Fruit fly (Drosophila melanogaster) whole organism, embryonic: ENCODE results near the gene HDAC4.

Source experiments
- Aef1 ChIP-seq: fragments of 200-800 bp; sonication (Bioruptor generic); IDR thresholded peaks from 3 replicates; pipeline ENCODE4 v1.3.6; 2022; ENCODE audit warnings: missing biosample characterization, missing genetic modification characterization
- B-H2 ChIP-seq: fragments of 200-800 bp; sonication (Bioruptor generic); optimal IDR thresholded peaks from 2 replicates; lab custom pipeline; 2018; ENCODE audit warnings: missing biosample characterization, mild to moderate bottlenecking, missing genetic modification characterization
- BEAF-32 ChIP-seq: fragments of 200-800 bp; sonication (Bioruptor generic); optimal IDR thresholded peaks from 3 replicates; lab custom pipeline; 2017; ENCODE audit warnings: missing biosample characterization, missing genetic modification characterization, mild to moderate bottlenecking, moderate library complexity, missing genetic modification reagents
- CG10565 ChIP-seq: fragments of 200-800 bp; sonication (Bioruptor generic); optimal IDR thresholded peaks from 3 replicates; lab custom pipeline; 2016; ENCODE audit warnings: missing biosample characterization, mild to moderate bottlenecking, missing genetic modification characterization
- CG12391 ChIP-seq: fragments of 200-800 bp; sonication (Bioruptor generic); optimal IDR thresholded peaks from 3 replicates; lab custom pipeline; 2018; ENCODE audit warnings: missing biosample characterization, mild to moderate bottlenecking, missing genetic modification characterization, moderate library complexity
- CG14050 ChIP-seq: fragments of 200-800 bp; sonication (Bioruptor generic); IDR thresholded peaks from 3 replicates; pipeline ENCODE4 v1.3.6; 2022; ENCODE audit warnings: missing biosample characterization, missing genetic modification characterization
- CG17359 ChIP-seq: fragments of 200-800 bp; sonication (Bioruptor generic); optimal IDR thresholded peaks from 3 replicates; lab custom pipeline; 2018; ENCODE audit warnings: missing biosample characterization, mild to moderate bottlenecking, missing genetic modification characterization, moderate library complexity
- CG17912 ChIP-seq: fragments of 200-800 bp; sonication (Bioruptor generic); optimal IDR thresholded peaks from 2 replicates; lab custom pipeline; 2018; ENCODE audit warnings: missing biosample characterization, mild to moderate bottlenecking, missing genetic modification characterization
- CG18476 ChIP-seq: fragments of 200-800 bp; sonication (Bioruptor generic); optimal IDR thresholded peaks from 2 replicates; lab custom pipeline; 2016; ENCODE audit warnings: missing biosample characterization, mild to moderate bottlenecking, missing genetic modification characterization
- CG30403 ChIP-seq: fragments of 200-800 bp; sonication (Bioruptor generic); optimal IDR thresholded peaks from 3 replicates; lab custom pipeline; 2016; ENCODE audit warnings: missing biosample characterization, missing genetic modification characterization
- CG3281 ChIP-seq: fragments of 200-800 bp; sonication (Bioruptor generic); optimal IDR thresholded peaks from 3 replicates; lab custom pipeline; 2017; ENCODE audit warnings: missing biosample characterization, mild to moderate bottlenecking, missing genetic modification characterization
- CG34376 ChIP-seq: fragments of 200-800 bp; sonication (Bioruptor generic); optimal IDR thresholded peaks from 2 replicates; lab custom pipeline; 2018; ENCODE audit warnings: missing biosample characterization, mild to moderate bottlenecking, missing genetic modification characterization
- CG3847 ChIP-seq: fragments of 200-800 bp; sonication (Bioruptor generic); IDR thresholded peaks from 2 replicates; pipeline ENCODE4 v1.3.6; 2022; ENCODE audit warnings: missing biosample characterization, missing genetic modification characterization
- CG4328 ChIP-seq: fragments of 200-800 bp; sonication (Bioruptor generic); optimal IDR thresholded peaks from 3 replicates; lab custom pipeline; 2017; ENCODE audit warnings: missing biosample characterization, missing genetic modification reagents, missing genetic modification characterization
- CG5953 ChIP-seq: fragments of 200-800 bp; sonication (Bioruptor generic); IDR thresholded peaks from 2 replicates; pipeline ENCODE4 v1.3.6; 2022; ENCODE audit warnings: missing biosample characterization, missing genetic modification characterization
- CG6175 ChIP-seq: fragments of 200-800 bp; sonication (Bioruptor generic); IDR thresholded peaks from 3 replicates; pipeline ENCODE4 v1.3.6; 2022; ENCODE audit warnings: missing biosample characterization, missing genetic modification characterization
- CG7556 ChIP-seq: fragments of 200-800 bp; sonication (Bioruptor generic); optimal IDR thresholded peaks from 2 replicates; lab custom pipeline; 2017; ENCODE audit warnings: missing biosample characterization, mild to moderate bottlenecking, missing genetic modification characterization
- CG7839 ChIP-seq: fragments of 200-800 bp; sonication (Bioruptor generic); optimal IDR thresholded peaks from 3 replicates; lab custom pipeline; 2018; ENCODE audit warnings: missing biosample characterization, mild to moderate bottlenecking, missing genetic modification characterization, moderate library complexity
- CG9797 ChIP-seq: fragments of 200-800 bp; sonication (Bioruptor generic); optimal IDR thresholded peaks from 3 replicates; lab custom pipeline; 2018; ENCODE audit warnings: missing biosample characterization, mild to moderate bottlenecking, missing genetic modification characterization
- Dip2 ChIP-seq: fragments of 200-800 bp; sonication (Bioruptor generic); IDR thresholded peaks from 2 replicates; pipeline ENCODE4 v1.3.6; 2022; ENCODE audit warnings: missing biosample characterization, missing genetic modification characterization
- Dref ChIP-seq: fragments of 200-800 bp; sonication (Bioruptor generic); IDR thresholded peaks from 2 replicates; pipeline ENCODE4 v1.3.6; 2022; ENCODE audit warnings: missing biosample characterization, missing genetic modification characterization
- HmgZ ChIP-seq: fragments of 200-800 bp; sonication (Bioruptor generic); optimal IDR thresholded peaks from 2 replicates; lab custom pipeline; 2018; ENCODE audit warnings: missing biosample characterization, mild to moderate bottlenecking, missing genetic modification characterization
- Hmr ChIP-seq: fragments of 200-800 bp; sonication (Bioruptor generic); optimal IDR thresholded peaks from 3 replicates; lab custom pipeline; 2017; ENCODE audit warnings: mild to moderate bottlenecking, missing biosample characterization, missing genetic modification reagents, missing genetic modification characterization
- NC2β ChIP-seq: fragments of 200-800 bp; sonication (Bioruptor generic); optimal IDR thresholded peaks from 2 replicates; lab custom pipeline; 2016; ENCODE audit warnings: missing biosample characterization, missing genetic modification characterization
- Optix ChIP-seq: fragments of 200-800 bp; sonication (Bioruptor generic); IDR thresholded peaks from 3 replicates; pipeline ENCODE4 v1.3.6; 2022; ENCODE audit warnings: missing biosample characterization, missing genetic modification characterization
- Poxn ChIP-seq: fragments of 200-800 bp; sonication (Bioruptor generic); IDR thresholded peaks from 2 replicates; pipeline ENCODE4 v1.3.6; 2022; ENCODE audit warnings: missing biosample characterization, missing genetic modification characterization
- Ptx1 ChIP-seq: fragments of 200-800 bp; sonication (Bioruptor generic); IDR thresholded peaks from 2 replicates; pipeline ENCODE4 v1.3.6; 2022; ENCODE audit warnings: missing biosample characterization, missing genetic modification characterization
- Trl ChIP-seq, 3 experiments: fragments of >200 bp in 2 of 3; fragments of 200-800 bp in 1 of 3; sonication (Bioruptor generic) in 1 of 3; optimal IDR thresholded peaks; 2 replicates in 1 of 3; 3 replicates in 2 of 3; lab custom pipeline; 2016 to 2017; ENCODE audit warnings: missing biosample characterization in 1 of 3, missing genetic modification characterization in 1 of 3
- al ChIP-seq: fragments of 200-800 bp; sonication (Bioruptor generic); IDR thresholded peaks from 2 replicates; pipeline ENCODE4 v1.3.6; 2022; ENCODE audit warnings: missing biosample characterization, missing genetic modification characterization
- bbx ChIP-seq: fragments of 200-800 bp; sonication (Bioruptor generic); IDR thresholded peaks from 2 replicates; pipeline ENCODE4 v1.3.6; 2022; ENCODE audit warnings: missing biosample characterization, missing genetic modification characterization; ENCODE audit not compliant: partially characterized antibody
- chinmo ChIP-seq: fragments of 200-800 bp; sonication (Bioruptor generic); IDR thresholded peaks from 4 replicates; pipeline ENCODE4 v1.3.6; 2022; ENCODE audit warnings: missing biosample characterization, missing genetic modification characterization; ENCODE audit not compliant: partially characterized antibody
- crc ChIP-seq: fragments of 200-800 bp; sonication (Bioruptor generic); optimal IDR thresholded peaks from 2 replicates; lab custom pipeline; 2016; ENCODE audit warnings: missing biosample characterization, missing genetic modification characterization
- crol ChIP-seq: fragments of 200-800 bp; sonication (Bioruptor generic); IDR thresholded peaks from 2 replicates; pipeline ENCODE4 v1.3.6; 2022; ENCODE audit warnings: missing biosample characterization, missing genetic modification characterization
- disco-r ChIP-seq: fragments of 200-800 bp; sonication (Bioruptor generic); optimal IDR thresholded peaks from 2 replicates; lab custom pipeline; 2016; ENCODE audit warnings: missing biosample characterization, missing genetic modification characterization
- eve ChIP-seq, 2 experiments: fragments of >200 bp; optimal IDR thresholded peaks; 2 replicates each; lab custom pipeline; 2017; ENCODE audit warnings: missing biosample characterization in 2 of 2, missing genetic modification characterization in 2 of 2
- lov ChIP-seq, 2 experiments: fragments of 200-800 bp in 1 of 2; fragments of >200 bp in 1 of 2; sonication (Bioruptor generic) in 1 of 2; IDR thresholded peaks in 1 of 2; optimal IDR thresholded peaks in 1 of 2; 2 replicates in 1 of 2; 3 replicates in 1 of 2; pipeline versions ENCODE4 v1.3.6 to Lab custom; 2017 to 2022; ENCODE audit warnings: missing biosample characterization in 1 of 2, missing genetic modification characterization in 1 of 2
- mld ChIP-seq: fragments of 200-800 bp; sonication (Bioruptor generic); IDR thresholded peaks from 3 replicates; pipeline ENCODE4 v1.3.6; 2022; ENCODE audit warnings: missing biosample characterization, missing genetic modification characterization; ENCODE audit not compliant: partially characterized antibody
- pho ChIP-seq: fragments of 200-800 bp; sonication (Bioruptor generic); optimal IDR thresholded peaks from 2 replicates; lab custom pipeline; 2016; ENCODE audit warnings: missing biosample characterization, missing genetic modification characterization
- phol ChIP-seq: fragments of 200-800 bp; sonication (Bioruptor generic); optimal IDR thresholded peaks from 3 replicates; lab custom pipeline; 2018; ENCODE audit warnings: missing biosample characterization, mild to moderate bottlenecking, missing genetic modification characterization, moderate library complexity
- pzg ChIP-seq: fragments of 200-800 bp; sonication (Bioruptor generic); optimal IDR thresholded peaks from 3 replicates; lab custom pipeline; 2018; ENCODE audit warnings: missing biosample characterization, mild to moderate bottlenecking, missing genetic modification characterization, moderate library complexity
- row ChIP-seq: fragments of 200-800 bp; sonication (Bioruptor generic); IDR thresholded peaks from 3 replicates; pipeline ENCODE4 v1.3.6; 2022; ENCODE audit warnings: missing biosample characterization, missing genetic modification characterization
- seq ChIP-seq: fragments of 200-800 bp; sonication (Bioruptor generic); IDR thresholded peaks from 2 replicates; pipeline ENCODE4 v1.3.6; 2022; ENCODE audit warnings: missing biosample characterization, missing genetic modification characterization
- ssp ChIP-seq: fragments of 200-800 bp; sonication (Bioruptor generic); IDR thresholded peaks from 2 replicates; pipeline ENCODE4 v1.3.6; 2022; ENCODE audit warnings: missing biosample characterization, missing genetic modification characterization
- sug ChIP-seq: fragments of 200-800 bp; optimal IDR thresholded peaks from 2 replicates; lab custom pipeline; 2019; ENCODE audit warnings: missing biosample characterization, mild to moderate bottlenecking, missing genetic modification characterization, moderate library complexity
- tap ChIP-seq: fragments of 200-800 bp; optimal IDR thresholded peaks from 3 replicates; lab custom pipeline; 2019; ENCODE audit warnings: missing biosample characterization, mild to moderate bottlenecking, missing genetic modification characterization, moderate library complexity
- tup ChIP-seq: fragments of 200-800 bp; sonication (Bioruptor generic); optimal IDR thresholded peaks from 2 replicates; lab custom pipeline; 2016; ENCODE audit warnings: missing biosample characterization, mild to moderate bottlenecking, missing genetic modification characterization, moderate library complexity
- wor ChIP-seq: fragments of 200-800 bp; sonication (Bioruptor generic); IDR thresholded peaks from 2 replicates; pipeline ENCODE4 v1.3.6; 2022; ENCODE audit warnings: missing biosample characterization, missing genetic modification characterization
- z ChIP-seq: fragments of 200-800 bp; sonication (Bioruptor generic); IDR thresholded peaks from 3 replicates; pipeline ENCODE4 v1.3.6; 2022; ENCODE audit warnings: missing biosample characterization, missing genetic modification characterization

The HDAC4 gene

DNA sequence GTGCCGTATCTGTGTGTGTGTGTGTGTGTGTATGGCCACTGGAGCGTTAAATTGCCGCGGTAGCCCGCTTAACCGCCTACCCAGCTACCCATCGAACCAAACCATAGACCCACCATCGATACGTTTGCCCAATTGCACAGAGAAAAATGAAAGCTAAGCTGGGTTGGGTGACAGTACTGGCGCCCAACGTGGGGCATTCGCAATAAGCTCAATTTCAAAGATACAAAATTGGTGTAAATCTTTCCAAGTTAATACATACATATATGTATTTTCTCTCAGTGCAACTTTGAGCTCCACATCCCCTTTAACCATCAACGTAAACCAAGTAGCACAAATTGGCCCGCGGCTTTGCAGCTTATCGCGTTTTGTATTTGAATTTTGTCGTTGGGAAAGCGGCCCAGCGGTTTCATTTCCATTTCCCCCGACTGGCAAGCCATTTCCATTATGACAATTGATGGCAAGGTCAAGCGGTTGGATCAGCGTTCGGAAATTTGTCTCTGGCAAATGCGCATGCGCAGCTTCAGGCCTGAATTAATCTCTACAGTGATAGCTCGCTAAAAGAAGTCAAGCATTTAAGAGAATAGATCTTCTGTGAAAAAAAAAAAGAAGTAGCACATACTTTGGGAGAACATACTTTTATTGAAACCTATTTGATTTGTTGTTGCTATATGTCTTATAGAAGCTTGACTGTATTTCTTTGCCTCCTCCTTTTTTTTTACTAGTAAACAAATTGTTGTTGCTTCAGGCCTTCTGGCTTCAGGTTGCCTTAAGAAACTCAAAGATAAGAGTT lies 52.8 kb downstream of the HDAC4 start (continued):
- TF ChIP-seq lov (optimal IDR thresholded peaks at IDR 0.05; lab: Kevin White, UChicago) (no peak), lov (GFP tag; IDR thresholded peaks at IDR 0.05; lab: Robert Waterston, UW) (0 out of 3 replicates have a peak, but pooled peaks have one; percentile 66), HmgZ (tag; lab: Kevin White, UChicago) (peak; percentile 44), Dip2 (GFP tag; lab: Robert Waterston, UW) (no peak), CG18476 (peak; percentile 30), tup (GFP tag; lab: Kevin White, UChicago) (peak; percentile 63), CG5953 (GFP tag; lab: Robert Waterston, UW) (peak; percentile 79), Poxn (GFP tag; lab: Robert Waterston, UW) (0 out of 2 replicates have a peak, but pooled peaks have one; percentile 21), pzg (GFP tag; lab: Kevin White, UChicago) (no peak), CG34376 (GFP tag; lab: Kevin White, UChicago) (no peak), crol (GFP tag; lab: Robert Waterston, UW) (peak; percentile 49; the same call in 1 of the 2 replicates), row (GFP tag; lab: Robert Waterston, UW) (peak; percentile 76), B-H2 (GFP tag; lab: Kevin White, UChicago) (no peak), ssp (peak; percentile 42; the same call in 1 of the 2 replicates), CG7839 (tag; lab: Kevin White, UChicago) (peak; percentile 77), bbx (GFP tag; lab: Robert Waterston, UW) (no peak), wor (GFP tag; lab: Robert Waterston, UW) (peak; percentile 28; the same call in 1 of the 2 replicates), BEAF-32 (GFP tag; lab: Kevin White, UChicago) (no peak), CG10565 (no peak), CG12391 (tag; lab: Kevin White, UChicago) (peak; percentile 67), CG7556 (GFP tag; lab: Kevin White, UChicago) (peak; percentile 75), CG3281 (GFP tag; lab: Kevin White, UChicago) (peak; percentile 50), crc (GFP tag; lab: Kevin White, UChicago) (peak; percentile 44), pho (GFP tag; lab: Kevin White, UChicago) (peak; percentile 27), sug (tag; lab: Kevin White, UChicago) (peak; percentile 0), Optix (GFP tag; lab: Robert Waterston, UW) (peak; percentile 77), CG30403 (GFP tag; lab: Kevin White, UChicago) (peak; percentile 78), CG17359 (peak; percentile 76), CG14050 (GFP tag; lab: Robert Waterston, UW) (peak; percentile 82), CG6175 (GFP tag; lab: Robert Waterston, UW) (peak; percentile 51; the same call in 1 of the 3 replicates), eve (GFP tag; optimal IDR thresholded peaks at IDR 0.05; lab: Kevin White, UChicago) (peak in 1 of 2 experiments; percentile 87), al (GFP tag; lab: Robert Waterston, UW) (peak; percentile 29; the same call in 1 of the 2 replicates), Trl (optimal IDR thresholded peaks at IDR 0.05; lab: Kevin White, UChicago) (no peak), Trl (GFP tag; optimal IDR thresholded peaks at IDR 0.05; lab: Kevin White, UChicago) (peak; percentile 72), tap (tag; lab: Kevin White, UChicago) (peak; percentile 78), Aef1 (GFP tag; lab: Robert Waterston, UW) (peak; percentile 83), NC2β (GFP tag; lab: Kevin White, UChicago) (peak; percentile 66), CG3847 (GFP tag; lab: Robert Waterston, UW) (peak; percentile 57), CG17912 (GFP tag; lab: Kevin White, UChicago) (peak; percentile 16), CG4328 (GFP tag; lab: Kevin White, UChicago) (peak; percentile 17), CG9797 (GFP tag; lab: Kevin White, UChicago) (no peak), mld (no peak), seq (GFP tag; lab: Robert Waterston, UW) (peak; percentile 68), disco-r (GFP tag; lab: Kevin White, UChicago) (peak; percentile 46), Ptx1 (GFP tag; lab: Robert Waterston, UW) (peak; percentile 86), Dref (no peak), z (no peak), chinmo (GFP tag; lab: Robert Waterston, UW) (0 out of 4 replicates have a peak, but pooled peaks have one; percentile 53), phol (tag; lab: Kevin White, UChicago) (peak; percentile 72), Hmr (GFP tag; lab: Kevin White, UChicago) (peak; percentile 72)
